Worm (Caenorhabditis elegans) whole organism, L1 larva: ENCODE results near the gene Y51H7C.1.
A peak's percentile ranks its signal among the peaks of the same experiment; 100 is the strongest.

ENCODE experiments used
- C04F5.9 ChIP-seq: sonication (generic microtip); optimal IDR thresholded peaks from 2 replicates; lab custom pipeline; 2016; ENCODE audit warnings: missing genetic modification characterization, missing compliant biosample characterization
- C34B4.2 ChIP-seq: sonication (generic microtip); optimal IDR thresholded peaks from 2 replicates; lab custom pipeline; 2017; ENCODE audit warnings: mild to moderate bottlenecking, missing genetic modification characterization, missing compliant biosample characterization
- F16B12.6 ChIP-seq: fragments of 150-350 bp; optimal IDR thresholded peaks from 2 replicates; lab custom pipeline; 2014; ENCODE audit warnings: missing biosample characterization, missing genetic modification characterization
- Y116A8C.19 ChIP-seq: sonication (generic microtip); optimal IDR thresholded peaks from 2 replicates; lab custom pipeline; 2016; ENCODE audit warnings: missing compliant biosample characterization, missing genetic modification characterization, borderline replicate concordance
- alr-1 ChIP-seq: fragments of 200-800 bp; sonication (Bioruptor generic); optimal IDR thresholded peaks from 2 replicates; lab custom pipeline; 2018; ENCODE audit warnings: borderline replicate concordance, mild to moderate bottlenecking, missing genetic modification characterization, missing compliant biosample characterization
- aly-2 ChIP-seq: fragments of 150-350 bp; optimal IDR thresholded peaks from 2 replicates; lab custom pipeline; 2014; ENCODE audit warnings: missing biosample characterization, missing genetic modification characterization
- blmp-1 ChIP-seq: fragments of 150-350 bp; optimal IDR thresholded peaks from 2 replicates; lab custom pipeline; 2014; ENCODE audit warnings: missing biosample characterization, missing genetic modification characterization
- ceh-63 ChIP-seq: fragments of 200-800 bp; sonication (Bioruptor generic); optimal IDR thresholded peaks from 2 replicates; lab custom pipeline; 2018; ENCODE audit warnings: mild to moderate bottlenecking, missing genetic modification characterization, missing compliant biosample characterization
- ceh-82 ChIP-seq, 3 experiments: fragments of 150-350 bp in 1 of 3; sonication (generic microtip) in 2 of 3; optimal IDR thresholded peaks; 2 replicates each; lab custom pipeline; 2014 to 2017; ENCODE audit warnings: missing biosample characterization in 3 of 3, missing genetic modification characterization in 3 of 3
- ces-1 ChIP-seq: fragments of 150-350 bp; optimal IDR thresholded peaks from 2 replicates; lab custom pipeline; 2014; ENCODE audit warnings: missing biosample characterization, missing genetic modification reagents, missing genetic modification characterization
- dsc-1 ChIP-seq: sonication (generic microtip); optimal IDR thresholded peaks from 2 replicates; lab custom pipeline; 2016; ENCODE audit warnings: mild to moderate bottlenecking, missing genetic modification characterization, missing compliant biosample characterization
- efl-3 ChIP-seq: fragments of 200-800 bp; sonication (Bioruptor generic); optimal IDR thresholded peaks from 2 replicates; lab custom pipeline; 2018; ENCODE audit warnings: mild to moderate bottlenecking, missing genetic modification characterization, missing compliant biosample characterization
- egl-13 ChIP-seq: sonication (generic microtip); optimal IDR thresholded peaks from 2 replicates; lab custom pipeline; 2016; ENCODE audit warnings: missing genotype, missing genetic modification reagents, missing genetic modification characterization, missing compliant biosample characterization
- egl-27 ChIP-seq, 2 experiments: fragments of 150-350 bp in 1 of 2; sonication (generic microtip); optimal IDR thresholded peaks; 3 replicates each; lab custom pipeline; 2017 to 2018; ENCODE audit warnings: missing biosample characterization in 2 of 2, missing genetic modification characterization in 2 of 2, missing genetic modification reagents in 2 of 2
- elt-2 ChIP-seq: sonication (generic microtip); optimal IDR thresholded peaks from 2 replicates; lab custom pipeline; 2016; ENCODE audit warnings: missing genetic modification characterization, mild to moderate bottlenecking, inconsistent platforms, missing compliant biosample characterization, missing genetic modification reagents
- elt-3 ChIP-seq, 6 experiments: fragments of 150-350 bp in 1 of 6; sonication (generic microtip); optimal IDR thresholded peaks; 2 replicates each; lab custom pipeline; 2017 to 2018; ENCODE audit warnings: missing biosample characterization in 6 of 6, missing genetic modification characterization in 6 of 6, inconsistent platforms in 1 of 6
- fkh-10 ChIP-seq: sonication (generic microtip); optimal IDR thresholded peaks from 2 replicates; lab custom pipeline; 2017; ENCODE audit warnings: missing biosample characterization, missing genetic modification reagents, missing genetic modification characterization
- fkh-8 ChIP-seq: sonication (generic microtip); optimal IDR thresholded peaks from 2 replicates; lab custom pipeline; 2016; ENCODE audit warnings: mild to moderate bottlenecking, missing genetic modification characterization, missing compliant biosample characterization
- hlh-4 ChIP-seq: sonication (generic microtip); optimal IDR thresholded peaks from 2 replicates; lab custom pipeline; 2016; ENCODE audit warnings: mild to moderate bottlenecking, missing genetic modification characterization, missing compliant biosample characterization
- jun-1 ChIP-seq: fragments of 150-350 bp; optimal IDR thresholded peaks from 2 replicates; lab custom pipeline; 2014; ENCODE audit warnings: missing biosample characterization, missing genetic modification reagents, missing genetic modification characterization
- lin-13 ChIP-seq: fragments of 150-350 bp; optimal IDR thresholded peaks from 2 replicates; lab custom pipeline; 2014; ENCODE audit warnings: missing biosample characterization, missing genetic modification reagents, missing genetic modification characterization
- lin-14 ChIP-seq: fragments of 200-800 bp; sonication (Bioruptor generic); optimal IDR thresholded peaks from 2 replicates; lab custom pipeline; 2018; ENCODE audit warnings: mild to moderate bottlenecking, missing genetic modification characterization, moderate library complexity, missing compliant biosample characterization
- lin-15B ChIP-seq: fragments of 150-350 bp; sonication (generic microtip); optimal IDR thresholded peaks from 3 replicates; lab custom pipeline; 2014; ENCODE audit warnings: missing biosample characterization, missing genetic modification characterization
- lin-35 ChIP-seq, 2 experiments: fragments of 150-350 bp; optimal IDR thresholded peaks; 2 replicates each; lab custom pipeline; 2014; ENCODE audit warnings: missing biosample characterization in 2 of 2, missing genetic modification characterization in 2 of 2, missing genetic modification reagents in 2 of 2
- mdl-1 ChIP-seq, 2 experiments: fragments of 150-350 bp; optimal IDR thresholded peaks; 2 replicates each; lab custom pipeline; 2014 to 2017; ENCODE audit warnings: missing biosample characterization in 2 of 2, missing genetic modification characterization in 2 of 2, inconsistent platforms in 1 of 2
- mef-2 ChIP-seq: fragments of 150-350 bp; optimal IDR thresholded peaks from 2 replicates; lab custom pipeline; 2014; ENCODE audit warnings: missing biosample characterization, missing genetic modification characterization
- nhr-12 ChIP-seq: sonication (generic microtip); optimal IDR thresholded peaks from 2 replicates; lab custom pipeline; 2017; ENCODE audit warnings: missing biosample characterization, missing genetic modification characterization
- nhr-19 ChIP-seq: fragments of 200-800 bp; sonication (Bioruptor generic); conservative IDR thresholded peaks from 2 replicates; pipeline ENCODE4 v1.3.6; 2022; ENCODE audit warnings: missing genetic modification characterization, missing compliant biosample characterization
- nhr-47 ChIP-seq: sonication (generic microtip); optimal IDR thresholded peaks from 2 replicates; lab custom pipeline; 2016; ENCODE audit warnings: mild to moderate bottlenecking, missing genetic modification characterization, moderate library complexity, missing compliant biosample characterization
- nhr-71 ChIP-seq: sonication (generic microtip); optimal IDR thresholded peaks from 2 replicates; lab custom pipeline; 2016; ENCODE audit warnings: mild to moderate bottlenecking, missing genetic modification characterization, moderate library complexity, missing compliant biosample characterization
- nhr-76 ChIP-seq: sonication (generic microtip); optimal IDR thresholded peaks from 2 replicates; lab custom pipeline; 2017; ENCODE audit warnings: missing biosample characterization, missing genetic modification characterization
- nhr-77 ChIP-seq: fragments of 150-350 bp; optimal IDR thresholded peaks from 2 replicates; lab custom pipeline; 2014; ENCODE audit warnings: missing biosample characterization, missing genetic modification characterization
- nhr-84 ChIP-seq: sonication (generic microtip); optimal IDR thresholded peaks from 2 replicates; lab custom pipeline; 2017; ENCODE audit warnings: missing biosample characterization, missing genetic modification characterization
- nhr-85 ChIP-seq: sonication (generic microtip); peaks from one replicate; lab custom pipeline; 2016; ENCODE audit warnings: missing genetic modification characterization, inconsistent platforms, missing compliant biosample characterization
- nhr-90 ChIP-seq: sonication (generic microtip); optimal IDR thresholded peaks from 2 replicates; lab custom pipeline; 2016; ENCODE audit warnings: mild to moderate bottlenecking, missing genetic modification characterization, missing compliant biosample characterization; ENCODE audit not compliant: poor library complexity
- pag-3 ChIP-seq: sonication (generic microtip); optimal IDR thresholded peaks from 2 replicates; lab custom pipeline; 2017; ENCODE audit warnings: missing genetic modification characterization, mild to moderate bottlenecking, missing compliant biosample characterization, antibody characterized with exemption, borderline replicate concordance; ENCODE audit not compliant: insufficient read depth
- pqm-1 ChIP-seq: sonication (generic microtip); optimal IDR thresholded peaks from 3 replicates; lab custom pipeline; 2017; ENCODE audit warnings: missing biosample characterization, missing genetic modification characterization
- snu-23 ChIP-seq: sonication (generic microtip); optimal IDR thresholded peaks from 2 replicates; lab custom pipeline; 2016; ENCODE audit warnings: missing genetic modification characterization, missing compliant biosample characterization
- sox-4 ChIP-seq: sonication (generic microtip); optimal IDR thresholded peaks from 2 replicates; lab custom pipeline; 2016; ENCODE audit warnings: missing genetic modification characterization, missing compliant biosample characterization
- sptf-1 ChIP-seq: fragments of 150-350 bp; optimal IDR thresholded peaks from 2 replicates; lab custom pipeline; 2014; ENCODE audit warnings: missing biosample characterization, missing genetic modification characterization
- sup-37 ChIP-seq: fragments of 200-800 bp; sonication (Bioruptor generic); optimal IDR thresholded peaks from 2 replicates; lab custom pipeline; 2018; ENCODE audit warnings: mild to moderate bottlenecking, missing genetic modification characterization, missing compliant biosample characterization
- tbx-2 ChIP-seq: sonication (generic microtip); optimal IDR thresholded peaks from 2 replicates; lab custom pipeline; 2016; ENCODE audit warnings: missing genetic modification characterization, missing compliant biosample characterization
- unc-62 ChIP-seq: fragments of 150-350 bp; optimal IDR thresholded peaks from 2 replicates; lab custom pipeline; 2014; ENCODE audit warnings: missing biosample characterization, missing genetic modification reagents, missing genetic modification characterization
- unc-86 ChIP-seq: sonication (generic microtip); optimal IDR thresholded peaks from 2 replicates; lab custom pipeline; 2016; ENCODE audit warnings: missing genetic modification characterization, missing compliant biosample characterization
- unc-98 ChIP-seq: fragments of 200-800 bp; sonication (Bioruptor generic); IDR thresholded peaks from 2 replicates; pipeline ENCODE4 v1.3.6; 2022; ENCODE audit warnings: missing genetic modification characterization, missing compliant biosample characterization
- vab-15 ChIP-seq: sonication (generic microtip); optimal IDR thresholded peaks from 2 replicates; lab custom pipeline; 2017; ENCODE audit warnings: missing genotype, mild to moderate bottlenecking, missing genetic modification characterization, missing compliant biosample characterization
- xbp-1 ChIP-seq: sonication (generic microtip); optimal IDR thresholded peaks from 2 replicates; lab custom pipeline; 2016; ENCODE audit warnings: missing genetic modification characterization, missing compliant biosample characterization
- zag-1 ChIP-seq: fragments of 150-350 bp; optimal IDR thresholded peaks from 2 replicates; lab custom pipeline; 2014; ENCODE audit warnings: missing biosample characterization, missing genetic modification characterization
- zip-4 ChIP-seq: fragments of 200-800 bp; sonication (Bioruptor generic); optimal IDR thresholded peaks from 2 replicates; lab custom pipeline; 2018; ENCODE audit warnings: mild to moderate bottlenecking, missing genetic modification characterization, moderate library complexity, missing compliant biosample characterization
- ztf-11 ChIP-seq, 2 experiments: sonication (generic microtip); optimal IDR thresholded peaks; 2 replicates each; lab custom pipeline; 2016 to 2017; ENCODE audit warnings: missing genetic modification characterization in 2 of 2, missing biosample characterization in 1 of 2, missing compliant biosample characterization in 1 of 2

The Y51H7C.1 gene

ce11 chrII:1437449-1438335 is 29.8 kb upstream of the Y51H7C.1 start, which contains the start of gene nol-6:
Gene nol-6 (minus strand): TSS chrII:1437499.
- TF ChIP-seq ces-1 (GFP tag; lab: Kevin White, UChicago) (no peak), pag-3 (tag; lab: Kevin White, UChicago) (no peak), zip-4 (GFP tag; lab: Kevin White, UChicago) (no peak), sup-37 (GFP tag; lab: Kevin White, UChicago) (no peak), blmp-1 (tag; lab: Kevin White, UChicago) (peak; percentile 30), lin-14 (GFP tag; lab: Kevin White, UChicago) (no peak), nhr-47 (tag; lab: Kevin White, UChicago) (no peak), vab-15 (tag; lab: Kevin White, UChicago) (no peak), nhr-12 (tag; lab: Kevin White, UChicago) (no peak), Y116A8C.19 (tag; lab: Kevin White, UChicago) (no peak), C04F5.9 (tag; lab: Kevin White, UChicago) (no peak), hlh-4 (tag; lab: Kevin White, UChicago) (no peak), nhr-85 (tag; lab: Kevin White, UChicago) (peak; percentile 56), unc-86 (tag; lab: Kevin White, UChicago) (no peak), unc-62 (GFP tag; lab: Kevin White, UChicago) (no peak), unc-98 (GFP tag; lab: Robert Waterston, UW) (no peak), ceh-82 (tag; optimal IDR thresholded peaks at IDR 0.05; lab: Kevin White, UChicago) (peak in 2 of 3 experiments; percentile 6 to 47), egl-13 (tag; lab: Kevin White, UChicago) (no peak), sox-4 (no peak), egl-27 (tag; optimal IDR thresholded peaks at IDR 0.05; lab: Kevin White, UChicago) (no peak), tbx-2 (tag; lab: Kevin White, UChicago) (peak; percentile 41), F16B12.6 (peak; percentile 46), dsc-1 (tag; lab: Kevin White, UChicago) (no peak), elt-3 (tag; optimal IDR thresholded peaks at IDR 0.05; lab: Kevin White, UChicago) (peak in 1 of 6 experiments; percentile 13), lin-35 (GFP tag; optimal IDR thresholded peaks at IDR 0.05; lab: Kevin White, UChicago) (peak; percentile 87 to 96), pqm-1 (tag; lab: Kevin White, UChicago) (no peak), ceh-63 (GFP tag; lab: Kevin White, UChicago) (no peak), ztf-11 (tag; optimal IDR thresholded peaks at IDR 0.05; lab: Kevin White, UChicago) (no peak), C34B4.2 (tag; lab: Kevin White, UChicago) (no peak), alr-1 (no peak), nhr-90 (tag; lab: Kevin White, UChicago) (peak; percentile 12), nhr-76 (tag; lab: Kevin White, UChicago) (no peak), nhr-71 (no peak), sptf-1 (tag; lab: Kevin White, UChicago) (no peak), efl-3 (GFP tag; lab: Kevin White, UChicago) (no peak), elt-2 (no peak), nhr-77 (tag; lab: Kevin White, UChicago) (peak; percentile 9), nhr-19 (GFP tag; lab: Robert Waterston, UW) (no peak), xbp-1 (tag; lab: Kevin White, UChicago) (peak; percentile 24), mdl-1 (tag; optimal IDR thresholded peaks at IDR 0.05; lab: Kevin White, UChicago) (peak in 1 of 2 experiments; percentile 10), fkh-8 (tag; lab: Kevin White, UChicago) (no peak), snu-23 (peak; percentile 53), fkh-10 (GFP tag; lab: Kevin White, UChicago) (no peak), lin-15B (peak; percentile 26), lin-13 (no peak), jun-1 (tag; lab: Kevin White, UChicago) (no peak), zag-1 (tag; lab: Kevin White, UChicago) (no peak), mef-2 (tag; lab: Kevin White, UChicago) (no peak), nhr-84 (tag; lab: Kevin White, UChicago) (no peak), aly-2 (tag; lab: Kevin White, UChicago) (no peak)
